Worm (Caenorhabditis elegans) whole organism, early embryonic: ENCODE results near the gene ptp-3.

Experiments
- ama-1 ChIP-seq: fragments of 150-350 bp; optimal IDR thresholded peaks from 2 replicates; lab custom pipeline; 2014
- ceh-13 ChIP-seq: fragments of 200-800 bp; sonication (Bioruptor generic); optimal IDR thresholded peaks from 2 replicates; lab custom pipeline; 2018; ENCODE audit warnings: mild to moderate bottlenecking, missing genetic modification characterization, missing compliant biosample characterization
- ceh-36 ChIP-seq: sonication (generic microtip); optimal IDR thresholded peaks from 2 replicates; lab custom pipeline; 2016; ENCODE audit warnings: missing genetic modification characterization, inconsistent platforms, missing compliant biosample characterization
- hmg-4 ChIP-seq: fragments of 200-800 bp; sonication (Bioruptor generic); optimal IDR thresholded peaks from 2 replicates; lab custom pipeline; 2018; ENCODE audit warnings: mild to moderate bottlenecking, missing genetic modification characterization, missing compliant biosample characterization
- tbx-11 ChIP-seq: fragments of 200-800 bp; sonication (Bioruptor generic); IDR thresholded peaks from 2 replicates; pipeline ENCODE4 v1.3.6; 2022; ENCODE audit warnings: missing genetic modification characterization, missing compliant biosample characterization
- tra-4 ChIP-seq: sonication (generic microtip); optimal IDR thresholded peaks from 2 replicates; lab custom pipeline; 2017; ENCODE audit warnings: missing genetic modification characterization, missing compliant biosample characterization

- TF ChIP-seq tra-4 (tag; lab: Kevin White, UChicago) (no peak), ama-1 (lab: Kevin White, UChicago) (no peak), tbx-11 (GFP tag; lab: Robert Waterston, UW) (no peak), ceh-36 (no peak), ceh-13 (GFP tag; lab: Kevin White, UChicago) (no peak), hmg-4 (GFP tag; lab: Kevin White, UChicago) (no peak)
These were observed 4.7 kb upstream of the ptp-3 start for ce11 chrII:10970625-10971024.
